Worm (Caenorhabditis elegans) whole organism, L1 larva: ENCODE data around the gene ZC416.2.

Experiments used
- aly-2 ChIP-seq: fragments of 150-350 bp; optimal IDR thresholded peaks from 2 replicates; lab custom pipeline; 2014; ENCODE audit warnings: missing biosample characterization, missing genetic modification characterization
- blmp-1 ChIP-seq: fragments of 150-350 bp; optimal IDR thresholded peaks from 2 replicates; lab custom pipeline; 2014; ENCODE audit warnings: missing biosample characterization, missing genetic modification characterization
- ceh-63 ChIP-seq: fragments of 200-800 bp; sonication (Bioruptor generic); optimal IDR thresholded peaks from 2 replicates; lab custom pipeline; 2018; ENCODE audit warnings: mild to moderate bottlenecking, missing genetic modification characterization, missing compliant biosample characterization
- ceh-8 ChIP-seq: fragments of 200-800 bp; sonication (Bioruptor generic); optimal IDR thresholded peaks from 2 replicates; lab custom pipeline; 2018; ENCODE audit warnings: mild to moderate bottlenecking, missing genetic modification characterization, moderate library complexity, missing compliant biosample characterization
- ceh-88 ChIP-seq: fragments of 200-800 bp; sonication (Bioruptor generic); IDR thresholded peaks from 2 replicates; pipeline ENCODE4 v1.3.6; 2022; ENCODE audit warnings: missing genetic modification characterization, missing compliant biosample characterization
- ces-1 ChIP-seq: fragments of 150-350 bp; optimal IDR thresholded peaks from 2 replicates; lab custom pipeline; 2014; ENCODE audit warnings: missing biosample characterization, missing genetic modification reagents, missing genetic modification characterization
- dpl-1 ChIP-seq, 3 experiments: fragments of 150-350 bp in 2 of 3; sonication (generic microtip) in 1 of 3; optimal IDR thresholded peaks; 2 replicates each; lab custom pipeline; 2014 to 2017; ENCODE audit warnings: missing biosample characterization in 3 of 3, missing genetic modification characterization in 3 of 3, missing genetic modification reagents in 3 of 3
- dsc-1 ChIP-seq: sonication (generic microtip); optimal IDR thresholded peaks from 2 replicates; lab custom pipeline; 2016; ENCODE audit warnings: mild to moderate bottlenecking, missing genetic modification characterization, missing compliant biosample characterization
- efl-1 ChIP-seq, 4 experiments: fragments of 150-350 bp; optimal IDR thresholded peaks in 3 of 4; peaks in 1 of 4; 1 replicate in 1 of 4; 2 replicates in 3 of 4; lab custom pipeline; 2014; ENCODE audit warnings: missing biosample characterization in 2 of 4, missing genetic modification characterization in 2 of 4, missing genetic modification reagents in 2 of 4
- efl-3 ChIP-seq: fragments of 200-800 bp; sonication (Bioruptor generic); optimal IDR thresholded peaks from 2 replicates; lab custom pipeline; 2018; ENCODE audit warnings: mild to moderate bottlenecking, missing genetic modification characterization, missing compliant biosample characterization
- egl-13 ChIP-seq: sonication (generic microtip); optimal IDR thresholded peaks from 2 replicates; lab custom pipeline; 2016; ENCODE audit warnings: missing genotype, missing genetic modification reagents, missing genetic modification characterization, missing compliant biosample characterization
- egl-27 ChIP-seq, 2 experiments: fragments of 150-350 bp in 1 of 2; sonication (generic microtip); optimal IDR thresholded peaks; 3 replicates each; lab custom pipeline; 2017 to 2018; ENCODE audit warnings: missing biosample characterization in 2 of 2, missing genetic modification characterization in 2 of 2, missing genetic modification reagents in 2 of 2
- elt-3 ChIP-seq, 6 experiments: fragments of 150-350 bp in 1 of 6; sonication (generic microtip); optimal IDR thresholded peaks; 2 replicates each; lab custom pipeline; 2017 to 2018; ENCODE audit warnings: missing biosample characterization in 6 of 6, missing genetic modification characterization in 6 of 6, inconsistent platforms in 1 of 6
- fkh-10 ChIP-seq: sonication (generic microtip); optimal IDR thresholded peaks from 2 replicates; lab custom pipeline; 2017; ENCODE audit warnings: missing biosample characterization, missing genetic modification reagents, missing genetic modification characterization
- fos-1 ChIP-seq: fragments of 150-350 bp; optimal IDR thresholded peaks from 2 replicates; lab custom pipeline; 2014; ENCODE audit warnings: missing biosample characterization, missing genetic modification characterization
- grh-1 ChIP-seq: fragments of 200-800 bp; sonication (Bioruptor generic); IDR thresholded peaks from 2 replicates; pipeline ENCODE4 v1.3.6; 2022; ENCODE audit warnings: missing genetic modification reagents, missing genetic modification characterization, missing compliant biosample characterization
- hlh-4 ChIP-seq: sonication (generic microtip); optimal IDR thresholded peaks from 2 replicates; lab custom pipeline; 2016; ENCODE audit warnings: mild to moderate bottlenecking, missing genetic modification characterization, missing compliant biosample characterization
- hpl-2 ChIP-seq: fragments of 150-350 bp; optimal IDR thresholded peaks from 2 replicates; lab custom pipeline; 2014; ENCODE audit warnings: missing biosample characterization, missing genetic modification reagents, missing genetic modification characterization
- jun-1 ChIP-seq: fragments of 150-350 bp; optimal IDR thresholded peaks from 2 replicates; lab custom pipeline; 2014; ENCODE audit warnings: missing biosample characterization, missing genetic modification reagents, missing genetic modification characterization
- lin-13 ChIP-seq: fragments of 150-350 bp; optimal IDR thresholded peaks from 2 replicates; lab custom pipeline; 2014; ENCODE audit warnings: missing biosample characterization, missing genetic modification reagents, missing genetic modification characterization
- lin-14 ChIP-seq: fragments of 200-800 bp; sonication (Bioruptor generic); optimal IDR thresholded peaks from 2 replicates; lab custom pipeline; 2018; ENCODE audit warnings: mild to moderate bottlenecking, missing genetic modification characterization, moderate library complexity, missing compliant biosample characterization
- lin-15B ChIP-seq: fragments of 150-350 bp; sonication (generic microtip); optimal IDR thresholded peaks from 3 replicates; lab custom pipeline; 2014; ENCODE audit warnings: missing biosample characterization, missing genetic modification characterization
- lin-35 ChIP-seq, 2 experiments: fragments of 150-350 bp; optimal IDR thresholded peaks; 2 replicates each; lab custom pipeline; 2014; ENCODE audit warnings: missing biosample characterization in 2 of 2, missing genetic modification characterization in 2 of 2, missing genetic modification reagents in 2 of 2
- lsy-2 ChIP-seq, 2 experiments: fragments of 150-350 bp; optimal IDR thresholded peaks; 2 replicates each; lab custom pipeline; 2014; ENCODE audit warnings: missing biosample characterization in 2 of 2, missing genetic modification characterization in 2 of 2
- mdl-1 ChIP-seq, 2 experiments: fragments of 150-350 bp; optimal IDR thresholded peaks; 2 replicates each; lab custom pipeline; 2014 to 2017; ENCODE audit warnings: missing biosample characterization in 2 of 2, missing genetic modification characterization in 2 of 2, inconsistent platforms in 1 of 2
- nhr-19 ChIP-seq: fragments of 200-800 bp; sonication (Bioruptor generic); conservative IDR thresholded peaks from 2 replicates; pipeline ENCODE4 v1.3.6; 2022; ENCODE audit warnings: missing genetic modification characterization, missing compliant biosample characterization
- nhr-20 ChIP-seq: sonication (generic microtip); optimal IDR thresholded peaks from 2 replicates; lab custom pipeline; 2016; ENCODE audit warnings: mild to moderate bottlenecking, missing genetic modification characterization, missing compliant biosample characterization
- nhr-28 ChIP-seq: fragments of 150-350 bp; optimal IDR thresholded peaks from 2 replicates; lab custom pipeline; 2014; ENCODE audit warnings: missing biosample characterization, missing genetic modification characterization
- nhr-47 ChIP-seq: sonication (generic microtip); optimal IDR thresholded peaks from 2 replicates; lab custom pipeline; 2016; ENCODE audit warnings: mild to moderate bottlenecking, missing genetic modification characterization, moderate library complexity, missing compliant biosample characterization
- nhr-71 ChIP-seq: sonication (generic microtip); optimal IDR thresholded peaks from 2 replicates; lab custom pipeline; 2016; ENCODE audit warnings: mild to moderate bottlenecking, missing genetic modification characterization, moderate library complexity, missing compliant biosample characterization
- nhr-85 ChIP-seq: sonication (generic microtip); peaks from one replicate; lab custom pipeline; 2016; ENCODE audit warnings: missing genetic modification characterization, inconsistent platforms, missing compliant biosample characterization
- nhr-90 ChIP-seq: sonication (generic microtip); optimal IDR thresholded peaks from 2 replicates; lab custom pipeline; 2016; ENCODE audit warnings: mild to moderate bottlenecking, missing genetic modification characterization, missing compliant biosample characterization; ENCODE audit not compliant: poor library complexity
- pqm-1 ChIP-seq: sonication (generic microtip); optimal IDR thresholded peaks from 3 replicates; lab custom pipeline; 2017; ENCODE audit warnings: missing biosample characterization, missing genetic modification characterization
- rnt-1 ChIP-seq: sonication (generic microtip); optimal IDR thresholded peaks from 2 replicates; lab custom pipeline; 2016; ENCODE audit warnings: mild to moderate bottlenecking, missing genetic modification characterization, moderate library complexity, missing compliant biosample characterization
- snu-23 ChIP-seq: sonication (generic microtip); optimal IDR thresholded peaks from 2 replicates; lab custom pipeline; 2016; ENCODE audit warnings: missing genetic modification characterization, missing compliant biosample characterization
- sup-37 ChIP-seq: fragments of 200-800 bp; sonication (Bioruptor generic); optimal IDR thresholded peaks from 2 replicates; lab custom pipeline; 2018; ENCODE audit warnings: mild to moderate bottlenecking, missing genetic modification characterization, missing compliant biosample characterization
- swsn-7 ChIP-seq: sonication (generic microtip); optimal IDR thresholded peaks from 2 replicates; lab custom pipeline; 2016; ENCODE audit warnings: missing genetic modification characterization, missing compliant biosample characterization
- tbx-2 ChIP-seq: sonication (generic microtip); optimal IDR thresholded peaks from 2 replicates; lab custom pipeline; 2016; ENCODE audit warnings: missing genetic modification characterization, missing compliant biosample characterization
- tlp-1 ChIP-seq: fragments of 150-350 bp; optimal IDR thresholded peaks from 2 replicates; lab custom pipeline; 2014; ENCODE audit warnings: missing biosample characterization, missing genetic modification characterization
- unc-130 ChIP-seq: fragments of 150-350 bp; optimal IDR thresholded peaks from 2 replicates; lab custom pipeline; 2017; ENCODE audit warnings: missing biosample characterization, missing genetic modification characterization, inconsistent platforms
- unc-62 ChIP-seq: fragments of 150-350 bp; optimal IDR thresholded peaks from 2 replicates; lab custom pipeline; 2014; ENCODE audit warnings: missing biosample characterization, missing genetic modification reagents, missing genetic modification characterization
- unc-86 ChIP-seq: sonication (generic microtip); optimal IDR thresholded peaks from 2 replicates; lab custom pipeline; 2016; ENCODE audit warnings: missing genetic modification characterization, missing compliant biosample characterization
- vab-15 ChIP-seq: sonication (generic microtip); optimal IDR thresholded peaks from 2 replicates; lab custom pipeline; 2017; ENCODE audit warnings: missing genotype, mild to moderate bottlenecking, missing genetic modification characterization, missing compliant biosample characterization
- xbp-1 ChIP-seq: sonication (generic microtip); optimal IDR thresholded peaks from 2 replicates; lab custom pipeline; 2016; ENCODE audit warnings: missing genetic modification characterization, missing compliant biosample characterization
- ztf-11 ChIP-seq, 2 experiments: sonication (generic microtip); optimal IDR thresholded peaks; 2 replicates each; lab custom pipeline; 2016 to 2017; ENCODE audit warnings: missing genetic modification characterization in 2 of 2, missing biosample characterization in 1 of 2, missing compliant biosample characterization in 1 of 2
- ztf-4 ChIP-seq: fragments of 150-350 bp; optimal IDR thresholded peaks from 2 replicates; lab custom pipeline; 2014; ENCODE audit warnings: missing biosample characterization, missing genetic modification characterization

Gene ZC416.2

DNA sequence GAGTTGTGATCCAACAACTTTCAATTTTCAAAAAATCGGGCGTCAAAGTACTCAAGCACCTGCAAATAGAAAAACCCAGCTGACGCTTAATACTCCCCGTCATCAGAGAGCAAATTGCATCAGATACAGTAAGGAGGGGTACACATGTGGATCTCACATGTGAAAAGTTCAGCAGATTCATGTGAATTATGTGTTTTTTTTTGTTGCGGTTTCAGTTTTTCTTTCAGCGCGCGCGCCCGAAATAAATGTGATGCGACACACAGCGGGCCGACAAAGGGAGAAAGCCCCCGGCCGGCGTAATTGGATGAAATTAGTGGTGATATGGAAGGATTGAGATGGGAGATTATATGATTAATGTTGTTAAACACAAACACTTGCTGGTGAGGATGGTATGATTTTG lies 18.8 kb downstream of the ZC416.2 start:
- TF ChIP-seq lsy-2 (tag; optimal IDR thresholded peaks at IDR 0.05; lab: Kevin White, UChicago) (peak in 1 of 2 experiments; percentile 58), ceh-63 (GFP tag; lab: Kevin White, UChicago) (no peak), lin-14 (GFP tag; lab: Kevin White, UChicago) (peak; percentile 13), hlh-4 (tag; lab: Kevin White, UChicago) (no peak), rnt-1 (tag; lab: Kevin White, UChicago) (peak; percentile 55), fkh-10 (GFP tag; lab: Kevin White, UChicago) (no peak), mdl-1 (tag; optimal IDR thresholded peaks at IDR 0.05; lab: Kevin White, UChicago) (peak in 1 of 2 experiments; percentile 30), nhr-71 (peak; percentile 58), elt-3 (tag; optimal IDR thresholded peaks at IDR 0.05; lab: Kevin White, UChicago) (peak in 1 of 6 experiments; percentile 47), ztf-11 (tag; optimal IDR thresholded peaks at IDR 0.05; lab: Kevin White, UChicago) (no peak), nhr-85 (tag; lab: Kevin White, UChicago) (peak; percentile 83), dsc-1 (tag; lab: Kevin White, UChicago) (no peak), sup-37 (GFP tag; lab: Kevin White, UChicago) (no peak), ceh-8 (GFP tag; lab: Kevin White, UChicago) (no peak), ceh-88 (GFP tag; lab: Robert Waterston, UW) (no peak), lin-35 (GFP tag; optimal IDR thresholded peaks at IDR 0.05; lab: Kevin White, UChicago) (peak in 1 of 2 experiments; percentile 0), nhr-20 (tag; lab: Kevin White, UChicago) (peak; percentile 69), snu-23 (GFP tag; lab: Kevin White, UChicago) (peak; percentile 44), tbx-2 (tag; lab: Kevin White, UChicago) (peak; percentile 30), nhr-47 (tag; lab: Kevin White, UChicago) (peak; percentile 8), grh-1 (no peak), lin-13 (no peak), nhr-19 (peak; percentile 42), blmp-1 (tag; lab: Kevin White, UChicago) (peak; percentile 67), egl-27 (tag; optimal IDR thresholded peaks at IDR 0.05; lab: Kevin White, UChicago) (no peak), nhr-90 (tag; lab: Kevin White, UChicago) (peak; percentile 37)
- TF ChIP-seq, all 84 proteins: peak for 15

DNA sequence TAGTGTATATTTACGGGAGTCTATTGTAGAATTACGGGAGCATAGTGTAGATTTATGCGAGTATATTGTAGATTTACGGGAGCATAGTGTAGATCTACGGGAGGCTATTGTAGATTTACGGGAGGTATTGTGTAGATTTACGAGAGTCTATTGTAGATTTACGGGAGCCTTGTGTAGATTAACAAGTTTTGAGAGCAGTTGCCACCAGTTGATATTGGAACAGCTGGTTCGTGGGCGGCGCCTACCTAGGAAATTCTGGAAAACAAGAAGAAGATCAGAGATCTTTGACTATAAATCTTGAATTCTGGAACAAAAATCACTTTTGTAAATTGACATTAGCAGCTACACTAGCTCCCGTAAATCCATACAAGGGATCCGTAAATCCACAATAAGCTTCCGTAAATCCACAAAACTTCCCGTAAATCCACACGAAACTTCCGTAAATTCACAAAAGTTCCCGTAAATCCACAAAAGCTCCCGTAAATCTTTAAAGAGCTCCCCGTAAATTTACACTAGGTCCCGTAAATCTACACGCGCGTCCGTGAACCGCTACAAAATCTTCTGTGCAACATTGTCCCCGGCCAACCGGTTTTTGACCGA lies 19.5 kb downstream of the ZC416.2 start:
- no peak for TF ChIP-seq grh-1
- TF ChIP-seq sup-37 (GFP tag; lab: Kevin White, UChicago): no peak
- no peak for TF ChIP-seq lin-15B (tag; lab: Kevin White, UChicago)
- TF ChIP-seq efl-1 (optimal IDR thresholded peaks at IDR 0.05; lab: Kevin White, UChicago): no peak
- peak in 1 of 2 experiments; percentile 80 for TF ChIP-seq efl-1 (GFP tag; optimal IDR thresholded peaks at IDR 0.05 in 1 of 2; lab: Kevin White, UChicago)
- no peak for TF ChIP-seq egl-13
- TF ChIP-seq rnt-1 (tag; lab: Kevin White, UChicago): peak; percentile 57
- no peak for TF ChIP-seq nhr-85 (tag; lab: Kevin White, UChicago)
- no peak for TF ChIP-seq fkh-10 (GFP tag; lab: Kevin White, UChicago)
- TF ChIP-seq ztf-4 (tag; lab: Kevin White, UChicago): no peak
- no peak for TF ChIP-seq nhr-28 (tag; lab: Kevin White, UChicago)
- TF ChIP-seq efl-3 (GFP tag; lab: Kevin White, UChicago): no peak
- no peak for TF ChIP-seq hpl-2 (GFP tag; lab: Kevin White, UChicago)
- TF ChIP-seq nhr-19: no peak
- no peak for TF ChIP-seq unc-86 (tag; lab: Kevin White, UChicago)
- no peak for TF ChIP-seq aly-2 (tag; lab: Kevin White, UChicago)
- no peak for TF ChIP-seq xbp-1

DNA sequence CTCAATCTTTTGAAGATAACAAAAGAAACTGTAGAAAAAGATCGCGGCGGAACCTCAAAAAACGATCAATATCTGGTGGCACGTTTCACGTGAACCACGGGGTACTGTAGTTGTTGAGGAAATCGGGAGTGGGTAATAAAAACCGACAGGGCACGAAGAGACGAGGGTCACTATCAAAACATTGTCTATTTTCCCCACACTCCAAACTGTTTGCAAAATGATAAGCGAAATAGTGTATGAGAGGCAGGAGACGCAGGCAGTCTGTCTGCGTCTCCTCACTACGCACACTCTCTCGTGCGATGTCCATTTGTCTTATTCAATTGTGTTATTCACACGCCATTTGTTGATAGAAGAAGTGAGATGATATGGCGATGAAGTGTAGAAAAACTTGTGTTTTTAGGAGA lies 20.0 kb downstream of the ZC416.2 start:
- TF ChIP-seq nhr-85 (tag; lab: Kevin White, UChicago) (peak; percentile 99), unc-62 (no peak), dpl-1 (GFP tag; optimal IDR thresholded peaks at IDR 0.05; lab: Kevin White, UChicago) (peak in 1 of 3 experiments; percentile 25), jun-1 (tag; lab: Kevin White, UChicago) (peak; percentile 3), ces-1 (GFP tag; lab: Kevin White, UChicago) (no peak), fos-1 (tag; lab: Kevin White, UChicago) (no peak), nhr-71 (peak; percentile 91), tbx-2 (tag; lab: Kevin White, UChicago) (peak; percentile 81), nhr-19 (peak; percentile 95), swsn-7 (peak; percentile 28), efl-1 (optimal IDR thresholded peaks at IDR 0.05; lab: Kevin White, UChicago) (peak; percentile 67 to 79), efl-1 (GFP tag; optimal IDR thresholded peaks at IDR 0.05 in 1 of 2; lab: Kevin White, UChicago) (peak in 1 of 2 experiments; percentile 84), rnt-1 (tag; lab: Kevin White, UChicago) (peak; percentile 54), tlp-1 (tag; lab: Kevin White, UChicago) (no peak), pqm-1 (no peak), unc-130 (peak; percentile 79), vab-15 (peak; percentile 63), elt-3 (tag; optimal IDR thresholded peaks at IDR 0.05; lab: Kevin White, UChicago) (peak in 5 of 6 experiments; percentile 46 to 94 (median 85))
